Fruit fly (Drosophila melanogaster) whole organism, prepupa: ENCODE results near the gene CG8892.

Source experiments
- CG11294 ChIP-seq: fragments of 200-800 bp; sonication (Bioruptor generic); IDR thresholded peaks from 2 replicates; pipeline ENCODE4 v1.3.6; 2022; ENCODE audit warnings: missing biosample characterization, missing genetic modification characterization
- CG11762 ChIP-seq: fragments of 200-800 bp; sonication (Bioruptor generic); optimal IDR thresholded peaks from 3 replicates; lab custom pipeline; 2016; ENCODE audit warnings: missing biosample characterization, missing genetic modification characterization; ENCODE audit not compliant: insufficient read depth
- CG11902 ChIP-seq: fragments of 200-800 bp; sonication (Bioruptor generic); optimal IDR thresholded peaks from 3 replicates; lab custom pipeline; 2016; ENCODE audit warnings: missing biosample characterization, missing genetic modification characterization
- CG15336 ChIP-seq: fragments of 200-800 bp; sonication (Bioruptor generic); IDR thresholded peaks from 2 replicates; pipeline ENCODE4 v1.3.6; 2022; ENCODE audit warnings: missing biosample characterization, missing genetic modification characterization
- CG1621 ChIP-seq: fragments of 200-800 bp; sonication (Bioruptor generic); optimal IDR thresholded peaks from 3 replicates; lab custom pipeline; 2018; ENCODE audit warnings: missing biosample characterization, mild to moderate bottlenecking, missing genetic modification characterization
- CG16779 ChIP-seq: fragments of 200-800 bp; sonication (Bioruptor generic); optimal IDR thresholded peaks from 3 replicates; lab custom pipeline; 2017; ENCODE audit warnings: missing biosample characterization, mild to moderate bottlenecking, missing genetic modification characterization
- CG31627 ChIP-seq: fragments of 200-800 bp; sonication (Bioruptor generic); optimal IDR thresholded peaks from 3 replicates; lab custom pipeline; 2016; ENCODE audit warnings: missing biosample characterization, missing genetic modification characterization
- CG32006 ChIP-seq: fragments of 200-800 bp; sonication (Bioruptor generic); optimal IDR thresholded peaks from 3 replicates; lab custom pipeline; 2017; ENCODE audit warnings: missing biosample characterization, mild to moderate bottlenecking, missing genetic modification characterization
- CG34406 ChIP-seq: fragments of 200-800 bp; sonication (Bioruptor generic); optimal IDR thresholded peaks from 3 replicates; lab custom pipeline; 2016; ENCODE audit warnings: missing biosample characterization, missing genetic modification characterization
- CG3919 ChIP-seq: fragments of 200-800 bp; sonication (Bioruptor generic); optimal IDR thresholded peaks from 3 replicates; lab custom pipeline; 2016; ENCODE audit warnings: missing biosample characterization, missing genetic modification characterization
- CG6163 ChIP-seq: fragments of 200-800 bp; sonication (Bioruptor generic); IDR thresholded peaks from 3 replicates; pipeline ENCODE4 v1.3.6; 2022; ENCODE audit warnings: missing biosample characterization, missing genetic modification characterization
- CG6792 ChIP-seq: fragments of 200-800 bp; sonication (Bioruptor generic); optimal IDR thresholded peaks from 3 replicates; lab custom pipeline; 2016; ENCODE audit warnings: missing biosample characterization, missing genetic modification characterization
- CG6808 ChIP-seq: fragments of 200-800 bp; sonication (Bioruptor generic); optimal IDR thresholded peaks from 3 replicates; lab custom pipeline; 2017; ENCODE audit warnings: missing biosample characterization, missing genetic modification characterization, mild to moderate bottlenecking, moderate library complexity, missing genetic modification reagents
- CG6854 ChIP-seq: fragments of 200-800 bp; sonication (Bioruptor generic); optimal IDR thresholded peaks from 2 replicates; lab custom pipeline; 2017; ENCODE audit warnings: missing biosample characterization, mild to moderate bottlenecking, missing genetic modification characterization
- CG7368 ChIP-seq: fragments of 200-800 bp; sonication (Bioruptor generic); optimal IDR thresholded peaks from 3 replicates; lab custom pipeline; 2016; ENCODE audit warnings: missing biosample characterization, missing genetic modification characterization
- CG8119 ChIP-seq: fragments of 200-800 bp; sonication (Bioruptor generic); IDR thresholded peaks from 3 replicates; pipeline ENCODE4 v1.3.6; 2022; ENCODE audit warnings: missing biosample characterization, missing genetic modification characterization
- CG9139 ChIP-seq: fragments of 200-800 bp; sonication (Bioruptor generic); optimal IDR thresholded peaks from 3 replicates; lab custom pipeline; 2017; ENCODE audit warnings: missing biosample characterization, mild to moderate bottlenecking, missing genetic modification characterization
- Eip75B ChIP-seq: fragments of 200-800 bp; sonication (Bioruptor generic); optimal IDR thresholded peaks from 3 replicates; lab custom pipeline; 2016; ENCODE audit warnings: missing biosample characterization, missing genetic modification characterization
- Eip78C ChIP-seq: fragments of 200-800 bp; sonication (Bioruptor generic); peaks from one replicate; lab custom pipeline; 2016; ENCODE audit warnings: missing biosample characterization, missing genetic modification characterization
- Ets96B ChIP-seq: fragments of 200-800 bp; optimal IDR thresholded peaks from 2 replicates; lab custom pipeline; 2019; ENCODE audit warnings: missing biosample characterization, mild to moderate bottlenecking, missing genetic modification characterization, moderate library complexity
- Gug ChIP-seq: fragments of 200-800 bp; sonication (Bioruptor generic); IDR thresholded peaks from 2 replicates; pipeline ENCODE4 v1.3.6; 2022; ENCODE audit warnings: missing biosample characterization, missing genetic modification characterization
- Hr38 ChIP-seq: sonication (Bioruptor generic); optimal IDR thresholded peaks from 2 replicates; lab custom pipeline; 2016; ENCODE audit warnings: missing biosample characterization, missing genetic modification characterization
- Hr4 ChIP-seq: fragments of 200-800 bp; sonication (Bioruptor generic); optimal IDR thresholded peaks from 3 replicates; lab custom pipeline; 2016; ENCODE audit warnings: missing biosample characterization, missing genetic modification characterization
- Met ChIP-seq: fragments of 200-800 bp; sonication (Bioruptor generic); optimal IDR thresholded peaks from 3 replicates; lab custom pipeline; 2016; ENCODE audit warnings: missing biosample characterization, missing genetic modification characterization
- OdsH ChIP-seq: fragments of 200-800 bp; sonication (Bioruptor generic); optimal IDR thresholded peaks from 3 replicates; lab custom pipeline; 2016; ENCODE audit warnings: missing biosample characterization, missing genetic modification characterization
- Smox ChIP-seq: fragments of 200-800 bp; sonication (Bioruptor generic); optimal IDR thresholded peaks from 3 replicates; lab custom pipeline; 2016; ENCODE audit warnings: missing biosample characterization, missing genetic modification characterization
- Sox14 ChIP-seq: fragments of 200-800 bp; sonication (Bioruptor generic); optimal IDR thresholded peaks from 3 replicates; lab custom pipeline; 2016; ENCODE audit warnings: missing biosample characterization, missing genetic modification characterization
- achi ChIP-seq: fragments of 200-800 bp; sonication (Bioruptor generic); optimal IDR thresholded peaks from 3 replicates; lab custom pipeline; 2016; ENCODE audit warnings: missing biosample characterization, missing genetic modification characterization
- acj6 ChIP-seq: fragments of 200-800 bp; sonication (Bioruptor generic); optimal IDR thresholded peaks from 3 replicates; lab custom pipeline; 2016; ENCODE audit warnings: missing biosample characterization, missing genetic modification characterization
- dac ChIP-seq: fragments of 200-800 bp; sonication (Bioruptor generic); optimal IDR thresholded peaks from 2 replicates; lab custom pipeline; 2017; ENCODE audit warnings: missing biosample characterization, mild to moderate bottlenecking, missing genetic modification characterization
- dsx ChIP-seq: fragments of 200-800 bp; optimal IDR thresholded peaks from 3 replicates; lab custom pipeline; 2019; ENCODE audit warnings: missing biosample characterization, mild to moderate bottlenecking, missing genetic modification characterization, moderate library complexity; ENCODE audit not compliant: poor library complexity, severe bottlenecking
- eg ChIP-seq: fragments of 200-800 bp; sonication (Bioruptor generic); IDR thresholded peaks from 3 replicates; pipeline ENCODE4 v1.3.6; 2022; ENCODE audit warnings: missing biosample characterization, missing genetic modification characterization
- esn ChIP-seq: fragments of 200-800 bp; sonication (Bioruptor generic); optimal IDR thresholded peaks from 2 replicates; lab custom pipeline; 2016; ENCODE audit warnings: missing biosample characterization, mild to moderate bottlenecking, missing genetic modification characterization, moderate library complexity
- fd59A ChIP-seq: fragments of 200-800 bp; sonication (Bioruptor generic); optimal IDR thresholded peaks from 2 replicates; lab custom pipeline; 2017; ENCODE audit warnings: missing biosample characterization, mild to moderate bottlenecking, missing genetic modification characterization, missing genetic modification reagents
- lz ChIP-seq: fragments of 200-800 bp; sonication (Bioruptor generic); optimal IDR thresholded peaks from 3 replicates; lab custom pipeline; 2016; ENCODE audit warnings: missing biosample characterization, missing genetic modification characterization
- net ChIP-seq: fragments of 200-800 bp; sonication (Bioruptor generic); optimal IDR thresholded peaks from 3 replicates; lab custom pipeline; 2016; ENCODE audit warnings: missing biosample characterization, missing genetic modification characterization
- pdm3 ChIP-seq: fragments of 200-800 bp; sonication (Bioruptor generic); optimal IDR thresholded peaks from 3 replicates; lab custom pipeline; 2016; ENCODE audit warnings: missing biosample characterization, missing genetic modification characterization
- salr ChIP-seq, 2 experiments: fragments of 200-800 bp; sonication (Bioruptor generic); optimal IDR thresholded peaks; 3 replicates each; lab custom pipeline; 2016 to 2018; ENCODE audit warnings: missing biosample characterization in 2 of 2, missing genetic modification characterization in 2 of 2, mild to moderate bottlenecking in 1 of 2
- spab ChIP-seq: fragments of 200-800 bp; sonication (Bioruptor generic); optimal IDR thresholded peaks from 2 replicates; lab custom pipeline; 2017; ENCODE audit warnings: missing biosample characterization, mild to moderate bottlenecking, missing genetic modification characterization, missing genetic modification reagents
- ss ChIP-seq, 2 experiments: fragments of 200-800 bp; sonication (Bioruptor generic); optimal IDR thresholded peaks; 2 replicates in 1 of 2; 3 replicates in 1 of 2; lab custom pipeline; 2017 to 2018; ENCODE audit warnings: mild to moderate bottlenecking in 2 of 2, missing biosample characterization in 2 of 2, missing genetic modification characterization in 2 of 2, moderate library complexity in 1 of 2
- svp ChIP-seq: fragments of 200-800 bp; sonication (Bioruptor generic); peaks from one replicate; lab custom pipeline; 2016; ENCODE audit warnings: missing biosample characterization, missing genetic modification characterization
- topi ChIP-seq: fragments of 200-800 bp; sonication (Bioruptor generic); optimal IDR thresholded peaks from 3 replicates; lab custom pipeline; 2016; ENCODE audit warnings: missing biosample characterization, missing genetic modification characterization
- vri ChIP-seq: fragments of 200-800 bp; sonication (Bioruptor generic); optimal IDR thresholded peaks from 3 replicates; lab custom pipeline; 2016; ENCODE audit warnings: missing biosample characterization, mild to moderate bottlenecking, missing genetic modification characterization

The CG8892 gene

DNA sequence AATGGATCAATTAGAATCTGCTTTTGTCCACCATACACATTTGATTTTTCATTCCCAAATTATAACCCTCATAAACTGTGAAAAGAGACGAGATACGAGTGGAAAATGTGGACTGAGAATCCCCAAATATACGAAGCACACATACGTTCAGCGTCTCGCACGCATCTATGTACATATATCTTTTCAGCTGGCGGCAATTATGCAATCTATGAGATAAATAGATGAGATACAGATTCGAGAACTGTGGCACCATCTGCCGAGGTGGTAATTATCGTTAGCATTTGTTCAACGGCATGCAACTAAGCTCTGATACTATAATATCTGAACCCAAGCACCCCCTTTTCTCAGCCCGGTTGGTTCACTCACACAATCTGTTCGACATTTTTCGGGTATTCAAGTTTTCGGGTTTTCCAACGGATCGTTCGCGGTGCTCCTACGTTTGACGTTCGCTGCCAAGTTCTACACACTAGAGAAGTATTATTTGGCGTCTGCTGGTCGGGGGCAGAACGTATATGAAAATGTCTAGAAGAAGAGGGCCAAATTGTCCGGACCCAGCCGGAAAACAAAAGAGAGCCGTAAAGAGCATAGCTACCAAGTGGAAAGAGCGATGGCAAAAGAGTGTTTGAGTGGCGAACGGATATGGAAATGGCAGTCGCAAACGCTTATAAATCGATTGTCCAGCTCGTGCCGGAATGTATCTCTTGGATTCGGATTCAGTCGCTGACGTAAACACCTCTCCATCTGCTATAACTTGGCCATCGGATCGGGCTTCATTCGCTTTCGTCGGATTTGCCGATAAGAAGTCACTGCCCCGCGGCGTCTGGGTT is 13.8 kb upstream of the CG8892 start:
- TF ChIP-seq CG6854 (no peak), acj6 (GFP tag; lab: Kevin White, UChicago) (no peak), lz (GFP tag; lab: Kevin White, UChicago) (no peak), fd59A (GFP tag; lab: Kevin White, UChicago) (no peak), Hr38 (GFP tag; lab: Kevin White, UChicago) (no peak), Eip78C (GFP tag; lab: Kevin White, UChicago) (no peak), spab (no peak), CG6163 (GFP tag; lab: Robert Waterston, UW) (no peak), CG6808 (no peak), OdsH (no peak), topi (GFP tag; lab: Kevin White, UChicago) (no peak)

- TF ChIP-seq Sox14 (GFP tag; lab: Kevin White, UChicago) (no peak), vri (no peak), acj6 (GFP tag; lab: Kevin White, UChicago) (no peak), CG16779 (tag; lab: Kevin White, UChicago) (no peak), net (GFP tag; lab: Kevin White, UChicago) (no peak), CG6808 (no peak), ss (GFP tag; optimal IDR thresholded peaks at IDR 0.05; lab: Kevin White, UChicago) (no peak), CG8119 (GFP tag; lab: Robert Waterston, UW) (no peak), CG11294 (no peak), CG32006 (no peak), esn (GFP tag; lab: Kevin White, UChicago) (no peak), CG1621 (no peak), CG6792 (GFP tag; lab: Kevin White, UChicago) (no peak)
Measured at dm6 chr2L:4982098-4982646, 780 bp upstream of the CG8892 start.

DNA sequence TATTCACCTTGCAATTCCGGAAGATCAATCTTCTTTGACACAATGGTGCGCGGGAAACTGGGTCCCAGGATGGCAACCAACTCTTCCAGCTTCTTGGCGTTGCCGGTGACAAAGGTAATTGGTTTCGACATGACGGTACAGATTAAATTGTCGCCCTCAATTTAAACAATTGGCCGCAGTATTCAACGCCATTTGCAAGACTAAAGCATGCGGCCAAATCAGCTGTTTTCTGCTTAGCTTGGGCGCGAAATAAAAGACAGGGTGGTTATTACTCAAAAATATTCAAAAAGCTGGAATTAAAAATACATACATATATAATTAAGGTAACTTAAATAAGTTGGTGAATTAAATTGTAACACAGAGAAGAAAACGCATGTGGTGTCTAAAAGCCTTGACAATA is 2.3 kb downstream of the CG8892 start, which contains the start of gene CG8891:
Gene CG8891 (minus strand): TSS at position 242 of the 400 bp plus-strand sequence.
- TF ChIP-seq CG34406 (no peak), CG8119 (GFP tag; lab: Robert Waterston, UW) (no peak), esn (GFP tag; lab: Kevin White, UChicago) (no peak)

- TF ChIP-seq lz (GFP tag; lab: Kevin White, UChicago) = peak; percentile 94
- no peak for TF ChIP-seq Smox (GFP tag; lab: Kevin White, UChicago)
- TF ChIP-seq dac (GFP tag; lab: Kevin White, UChicago) = peak; percentile 65
- peak; percentile 95 for TF ChIP-seq CG15336
- peak; percentile 92 for TF ChIP-seq CG6792 (GFP tag; lab: Kevin White, UChicago)
- peak; percentile 96 for TF ChIP-seq esn (GFP tag; lab: Kevin White, UChicago)
- TF ChIP-seq achi (GFP tag; lab: Kevin White, UChicago) = no peak
- no peak for TF ChIP-seq CG9139
- no peak for TF ChIP-seq Hr4 (GFP tag; lab: Kevin White, UChicago)
- TF ChIP-seq svp (GFP tag; lab: Kevin White, UChicago) = no peak
- TF ChIP-seq Ets96B (tag; lab: Kevin White, UChicago) = peak; percentile 94
- TF ChIP-seq CG31627 (GFP tag; lab: Kevin White, UChicago) = peak; percentile 96
- TF ChIP-seq CG11902 (GFP tag; lab: Kevin White, UChicago) = peak; percentile 91
- peak in 1 of 2 experiments; percentile 80 for TF ChIP-seq salr (GFP tag; optimal IDR thresholded peaks at IDR 0.05; lab: Kevin White, UChicago)
- TF ChIP-seq CG6163 (GFP tag; lab: Robert Waterston, UW) = peak; percentile 91
- no peak for TF ChIP-seq pdm3
- no peak for TF ChIP-seq spab
- peak; percentile 91 for TF ChIP-seq dsx (GFP tag; lab: Kevin White, UChicago)
- no peak for TF ChIP-seq Met (GFP tag; lab: Kevin White, UChicago)
- TF ChIP-seq CG7368 = no peak
- no peak for TF ChIP-seq net (GFP tag; lab: Kevin White, UChicago)
- TF ChIP-seq OdsH = no peak
- TF ChIP-seq CG11762 = peak; percentile 93
- peak; percentile 97 for TF ChIP-seq eg (GFP tag; lab: Robert Waterston, UW)
- TF ChIP-seq Gug (GFP tag; lab: Robert Waterston, UW) = peak; percentile 93
- TF ChIP-seq Eip75B = peak; percentile 94
- TF ChIP-seq CG3919 = no peak
Measured at dm6 chr2L:4976988-4977551, 4.3 kb downstream of the CG8892 start, which contains the start of the genes Gmd and CG3792. TSS of gene Gmd (minus strand) at chr2L:4977023. TSS of gene CG3792 (plus strand) at chr2L:4977312.
